Fruit fly (Drosophila melanogaster) whole organism, wandering third instar larva: ENCODE measurements around the gene Cpr67B.
A peak's percentile ranks its signal among the peaks of the same experiment; 100 is the strongest.

Source experiments
- Abd-B ChIP-seq: fragments of >200 bp; optimal IDR thresholded peaks from 2 replicates; lab custom pipeline; 2017; ENCODE audit warnings: missing biosample characterization, missing genetic modification characterization
- CG32264 ChIP-seq: fragments of 200-800 bp; sonication (Bioruptor generic); optimal IDR thresholded peaks from 2 replicates; lab custom pipeline; 2016; ENCODE audit warnings: missing biosample characterization, missing genetic modification characterization
- CrebA ChIP-seq: fragments of 200-800 bp; sonication (Bioruptor generic); optimal IDR thresholded peaks from 2 replicates; lab custom pipeline; 2016; ENCODE audit warnings: missing biosample characterization, mild to moderate bottlenecking, missing genetic modification characterization, borderline replicate concordance
- Dif ChIP-seq: fragments of 200-275, 200-300 bp; sonication (Bioruptor generic); optimal IDR thresholded peaks from 2 replicates; lab custom pipeline; 2018; ENCODE audit warnings: missing biosample characterization, missing genetic modification characterization; ENCODE audit not compliant: partially characterized antibody
- HLH106 ChIP-seq: fragments of 200-800 bp; optimal IDR thresholded peaks from 3 replicates; lab custom pipeline; 2019; ENCODE audit warnings: missing biosample characterization, mild to moderate bottlenecking, missing genetic modification characterization, moderate library complexity
- Hnf4 ChIP-seq: fragments of 200-800 bp; sonication (Bioruptor generic); optimal IDR thresholded peaks from 2 replicates; lab custom pipeline; 2016; ENCODE audit warnings: missing biosample characterization, mild to moderate bottlenecking, missing genetic modification characterization
- Hr78 ChIP-seq: fragments of >200 bp; optimal IDR thresholded peaks from 2 replicates; lab custom pipeline; 2017; ENCODE audit warnings: missing biosample characterization, missing genetic modification characterization
- Hr83 ChIP-seq: fragments of 200-300 bp; sonication (Bioruptor generic); optimal IDR thresholded peaks from 2 replicates; lab custom pipeline; 2016; ENCODE audit warnings: missing biosample characterization, mild to moderate bottlenecking, missing genetic modification characterization, moderate library complexity; ENCODE audit not compliant: poor library complexity, severe bottlenecking
- Jra ChIP-seq: sonication (Bioruptor generic); optimal IDR thresholded peaks from 2 replicates; lab custom pipeline; 2016; ENCODE audit warnings: missing biosample characterization, missing genetic modification characterization
- Myc ChIP-seq: fragments of >200 bp; optimal IDR thresholded peaks from 2 replicates; lab custom pipeline; 2017
- N ChIP-seq: fragments of >200 bp; optimal IDR thresholded peaks from 2 replicates; lab custom pipeline; 2018; ENCODE audit warnings: missing biosample characterization, missing external identifiers, missing genetic modification characterization
- OdsH ChIP-seq: fragments of 200-800 bp; sonication (Bioruptor generic); optimal IDR thresholded peaks from 2 replicates; lab custom pipeline; 2016; ENCODE audit warnings: missing biosample characterization, mild to moderate bottlenecking, missing genetic modification characterization
- Rel ChIP-seq, 2 experiments: fragments of 200-800 bp; sonication (Bioruptor generic) in 1 of 2; optimal IDR thresholded peaks; 2 replicates in 1 of 2; 3 replicates in 1 of 2; lab custom pipeline; 2016 to 2019; ENCODE audit warnings: mild to moderate bottlenecking in 2 of 2, missing biosample characterization in 2 of 2, missing genetic modification characterization in 2 of 2, moderate library complexity in 1 of 2
- Sp1 ChIP-seq: fragments of 200-800 bp; sonication (Bioruptor generic); optimal IDR thresholded peaks from 3 replicates; lab custom pipeline; 2019; ENCODE audit warnings: missing biosample characterization, mild to moderate bottlenecking, missing genetic modification characterization, moderate library complexity
- Vsx2 ChIP-seq: fragments of 200-300, 225-300 bp; sonication (Bioruptor generic); optimal IDR thresholded peaks from 2 replicates; lab custom pipeline; 2018; ENCODE audit warnings: missing biosample characterization, missing genetic modification characterization; ENCODE audit not compliant: partially characterized antibody
- br ChIP-seq: fragments of 200-800 bp; sonication (Bioruptor generic); optimal IDR thresholded peaks from 2 replicates; lab custom pipeline; 2016; ENCODE audit warnings: missing biosample characterization, missing genetic modification characterization
- brk ChIP-seq: fragments of 200-800 bp; sonication (Bioruptor generic); optimal IDR thresholded peaks from 2 replicates; lab custom pipeline; 2016; ENCODE audit warnings: missing biosample characterization, mild to moderate bottlenecking, missing genetic modification characterization
- dl ChIP-seq, 2 experiments: fragments of 175-275, 200-275 bp in 1 of 2; fragments of 200-275 bp in 1 of 2; sonication (Bioruptor generic); optimal IDR thresholded peaks; lab custom pipeline; 2018; ENCODE audit warnings: mild to moderate bottlenecking in 2 of 2, missing biosample characterization in 2 of 2, missing genetic modification characterization in 2 of 2, moderate library complexity in 2 of 2; ENCODE audit not compliant: partially characterized antibody in 2 of 2, insufficient read depth in 1 of 2
- dsf ChIP-seq: sonication (Bioruptor generic); optimal IDR thresholded peaks from 2 replicates; lab custom pipeline; 2016; ENCODE audit warnings: missing biosample characterization, missing genetic modification characterization, borderline replicate concordance
- ey ChIP-seq: fragments of 200-800 bp; sonication (Bioruptor generic); optimal IDR thresholded peaks from 2 replicates; lab custom pipeline; 2016; ENCODE audit warnings: missing biosample characterization, missing genetic modification characterization
- foxo ChIP-seq, 2 experiments: fragments of 200-800 bp; sonication (Bioruptor generic); optimal IDR thresholded peaks; 2 replicates in 1 of 2; 3 replicates in 1 of 2; lab custom pipeline; 2016 to 2017; ENCODE audit warnings: missing biosample characterization in 2 of 2, missing genetic modification characterization in 2 of 2
- fru ChIP-seq: fragments of 200-800 bp; sonication (Bioruptor generic); optimal IDR thresholded peaks from 3 replicates; lab custom pipeline; 2016; ENCODE audit warnings: missing biosample characterization, mild to moderate bottlenecking, missing genetic modification characterization
- h ChIP-seq: fragments of 200-800 bp; sonication (Bioruptor generic); optimal IDR thresholded peaks from 3 replicates; lab custom pipeline; 2016; ENCODE audit warnings: missing biosample characterization, mild to moderate bottlenecking, missing genetic modification characterization
- lola ChIP-seq: fragments of >200 bp; optimal IDR thresholded peaks from 2 replicates; lab custom pipeline; 2017; ENCODE audit warnings: missing biosample characterization, missing genetic modification characterization
- pan ChIP-seq: fragments of >200 bp; optimal IDR thresholded peaks from 2 replicates; lab custom pipeline; 2017
- psq ChIP-seq: fragments of 200-800 bp; sonication (Bioruptor generic); optimal IDR thresholded peaks from 3 replicates; lab custom pipeline; 2017; ENCODE audit warnings: missing biosample characterization, mild to moderate bottlenecking, missing genetic modification characterization, moderate library complexity
- rgr ChIP-seq: fragments of 200-800 bp; sonication (Bioruptor generic); optimal IDR thresholded peaks from 3 replicates; lab custom pipeline; 2016; ENCODE audit warnings: missing biosample characterization, mild to moderate bottlenecking, missing genetic modification characterization
- sage ChIP-seq: fragments of 200-800 bp; sonication (Bioruptor generic); optimal IDR thresholded peaks from 2 replicates; lab custom pipeline; 2016; ENCODE audit warnings: missing biosample characterization, mild to moderate bottlenecking, missing genetic modification characterization
- sv ChIP-seq: fragments of 200-800 bp; sonication (Bioruptor generic); optimal IDR thresholded peaks from 3 replicates; lab custom pipeline; 2016; ENCODE audit warnings: missing biosample characterization, missing genetic modification characterization
- tai ChIP-seq: sonication (Bioruptor generic); optimal IDR thresholded peaks from 2 replicates; lab custom pipeline; 2016; ENCODE audit warnings: missing biosample characterization, missing genetic modification characterization
- usp ChIP-seq: fragments of >200 bp; optimal IDR thresholded peaks from 2 replicates; lab custom pipeline; 2017; ENCODE audit warnings: missing biosample characterization, missing genetic modification characterization
- woc ChIP-seq: sonication (Bioruptor generic); optimal IDR thresholded peaks from 2 replicates; lab custom pipeline; 2016; ENCODE audit warnings: missing biosample characterization, mild to moderate bottlenecking, missing genetic modification characterization

Gene Cpr67B

DNA sequence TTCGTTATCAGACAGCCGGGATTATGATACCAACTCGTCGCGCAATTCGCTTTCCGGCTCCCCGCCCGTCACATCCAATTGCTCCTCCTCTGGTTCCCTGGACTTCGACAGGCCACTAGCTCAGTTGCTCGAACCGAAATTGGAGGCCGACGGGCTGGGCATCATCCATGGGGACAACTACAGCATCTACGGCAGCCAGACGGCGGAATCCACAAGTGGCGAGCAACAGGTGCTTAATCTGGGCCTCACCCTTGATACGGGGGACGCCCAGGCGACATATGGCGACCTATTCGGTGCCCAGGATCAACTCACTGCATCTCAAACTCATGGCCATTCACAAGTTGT is 26.0 kb downstream of the Cpr67B start:
- TF ChIP-seq psq (GFP tag; lab: Kevin White, UChicago) (no peak), tai (GFP tag; lab: Kevin White, UChicago) (no peak), lola (GFP tag; lab: Kevin White, UChicago) (no peak), dl (GFP tag; optimal IDR thresholded peaks at IDR 0.05; lab: Kevin White, UChicago; ENCODE audit: insufficient read depth in 1 of 2, partially characterized antibody in 2 of 2) (no peak)
- TF ChIP-seq, all 38 proteins: peak for 0

DNA sequence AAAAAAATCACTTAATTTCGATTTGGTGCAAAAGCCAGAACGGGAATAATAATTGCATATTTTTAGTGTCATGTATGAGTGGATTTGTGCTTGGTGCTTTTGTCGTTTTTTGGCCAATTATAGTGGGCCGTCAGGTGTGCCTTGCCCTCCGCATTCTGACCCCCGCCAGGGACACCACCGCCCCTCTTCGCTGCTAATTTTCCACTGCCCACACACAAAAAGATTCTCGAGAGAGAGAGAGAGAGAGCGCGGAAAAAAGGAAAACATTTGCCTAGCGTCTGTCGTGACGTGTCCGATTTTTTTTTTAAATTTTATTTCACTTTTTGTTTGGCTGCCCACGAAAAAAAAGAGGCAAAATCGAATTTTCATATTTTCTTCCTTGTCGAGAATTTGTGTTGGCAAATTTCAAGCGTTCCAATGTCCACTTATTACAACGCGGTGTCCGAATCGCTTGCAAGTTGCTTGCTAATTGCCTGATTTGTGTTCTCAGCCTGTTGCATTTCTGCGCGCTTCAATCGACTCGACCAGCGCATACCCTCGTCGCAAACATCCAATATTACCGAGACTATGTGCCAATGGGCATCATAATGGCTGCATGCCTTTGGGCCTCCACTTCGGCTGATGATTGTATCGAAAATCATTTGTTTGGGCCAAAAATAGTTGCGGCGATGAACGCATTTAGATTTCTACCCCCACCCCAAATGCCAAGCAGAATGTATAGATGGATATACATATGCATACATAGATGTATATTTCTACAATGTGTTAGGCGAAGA is 27.4 kb downstream of the Cpr67B start:
- no peak for TF ChIP-seq dl (GFP tag; optimal IDR thresholded peaks at IDR 0.05; lab: Kevin White, UChicago; ENCODE audit: insufficient read depth in 1 of 2, partially characterized antibody in 2 of 2)
- TF ChIP-seq Dif (GFP tag; lab: Kevin White, UChicago): peak; percentile 7
- TF ChIP-seq lola (GFP tag; lab: Kevin White, UChicago): no peak
- no peak for TF ChIP-seq pan
- TF ChIP-seq h: no peak

DNA sequence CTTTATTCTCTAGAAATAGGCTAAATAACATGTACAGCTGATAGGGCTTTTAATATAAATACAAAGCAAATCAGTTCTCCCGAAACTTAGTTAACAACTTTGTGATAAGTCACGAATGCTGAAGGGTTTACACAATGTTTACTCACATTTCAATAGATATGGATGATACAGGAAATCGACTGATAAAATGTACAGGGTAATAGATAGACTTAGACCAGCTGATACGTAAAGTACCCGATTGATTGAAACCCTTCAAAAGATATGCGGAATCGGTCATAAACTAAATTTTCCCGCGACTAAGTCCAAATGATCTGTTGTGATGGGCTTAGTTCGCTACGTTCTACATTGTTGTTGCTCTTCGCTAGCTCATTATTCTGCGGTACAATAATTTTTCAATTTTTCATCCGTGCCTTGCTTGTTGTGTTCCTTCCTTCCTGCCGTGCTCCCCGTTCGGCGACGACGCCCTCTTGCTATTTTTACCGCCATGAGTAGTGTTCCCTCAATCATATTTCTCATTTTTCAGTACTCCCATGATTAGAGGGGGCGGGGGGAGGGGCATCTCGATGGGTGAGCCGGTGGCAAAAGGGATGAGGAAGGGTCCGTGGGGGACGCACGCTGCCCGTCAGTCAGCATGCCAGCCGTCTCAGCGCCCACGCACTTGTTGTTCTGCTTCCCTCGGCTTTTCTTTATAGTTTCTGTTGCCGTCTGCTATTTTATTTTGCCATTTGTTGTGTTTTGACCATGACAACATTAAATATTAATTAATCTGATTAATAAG is 28.4 kb downstream of the Cpr67B start:
- TF ChIP-seq Vsx2 (no peak), HLH106 (tag; lab: Kevin White, UChicago) (no peak), Hr83 (GFP tag; lab: Kevin White, UChicago) (no peak), Rel (GFP tag; optimal IDR thresholded peaks at IDR 0.05; lab: Kevin White, UChicago) (no peak), Rel (tag; optimal IDR thresholded peaks at IDR 0.05; lab: Kevin White, UChicago) (no peak), sv (GFP tag; lab: Kevin White, UChicago) (no peak), pan (no peak), CG32264 (GFP tag; lab: Kevin White, UChicago) (no peak), Jra (GFP tag; lab: Kevin White, UChicago) (no peak), Dif (GFP tag; lab: Kevin White, UChicago) (no peak), brk (GFP tag; lab: Kevin White, UChicago) (no peak), CrebA (GFP tag; lab: Kevin White, UChicago) (no peak), Myc (lab: Kevin White, UChicago) (no peak), ey (no peak), fru (no peak), rgr (GFP tag; lab: Kevin White, UChicago) (no peak), dsf (GFP tag; lab: Kevin White, UChicago) (no peak)

DNA sequence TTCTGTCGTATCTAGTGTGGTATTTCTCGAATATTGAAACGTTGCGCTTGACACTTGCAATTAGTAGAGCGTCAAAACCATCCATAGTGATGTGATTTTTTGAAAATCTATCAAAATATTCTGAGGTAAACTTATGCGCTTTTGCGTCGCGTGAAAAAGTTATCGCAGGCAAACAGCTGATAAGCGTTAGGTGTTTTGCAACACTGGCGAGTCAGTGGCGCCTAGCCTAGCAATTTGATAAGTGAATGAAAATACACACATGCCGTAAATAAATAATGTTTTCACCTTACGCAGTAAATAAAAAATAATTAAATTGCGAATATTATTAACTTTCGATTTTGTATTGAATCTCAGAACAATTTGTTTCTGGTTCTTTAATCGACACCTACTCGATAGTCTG is 30.7 kb downstream of the Cpr67B start, which contains the start of gene CG42526:
CG42526 (minus strand) TSS at position 85 of the 400 bp plus-strand sequence.
- peak; percentile 56 for TF ChIP-seq h
- TF ChIP-seq usp (GFP tag; lab: Kevin White, UChicago): no peak
- peak; percentile 13 for TF ChIP-seq Sp1 (GFP tag; lab: Kevin White, UChicago)
- TF ChIP-seq Hnf4 (GFP tag; lab: Kevin White, UChicago): peak; percentile 74
- peak; percentile 73 for TF ChIP-seq Hr83 (GFP tag; lab: Kevin White, UChicago)
- no peak for TF ChIP-seq Dif (GFP tag; lab: Kevin White, UChicago)
- TF ChIP-seq sage (GFP tag; lab: Kevin White, UChicago): peak; percentile 31
- no peak for TF ChIP-seq Rel (GFP tag; optimal IDR thresholded peaks at IDR 0.05; lab: Kevin White, UChicago)
- TF ChIP-seq Rel (tag; optimal IDR thresholded peaks at IDR 0.05; lab: Kevin White, UChicago): peak; percentile 26
- TF ChIP-seq Jra (GFP tag; lab: Kevin White, UChicago): peak; percentile 59
- no peak for TF ChIP-seq Hr78
- TF ChIP-seq CrebA (GFP tag; lab: Kevin White, UChicago): no peak
- TF ChIP-seq Abd-B (GFP tag; lab: Kevin White, UChicago): no peak
- TF ChIP-seq OdsH (GFP tag; lab: Kevin White, UChicago): peak; percentile 65
- TF ChIP-seq CG32264 (GFP tag; lab: Kevin White, UChicago): peak; percentile 26
- TF ChIP-seq sv (GFP tag; lab: Kevin White, UChicago): peak; percentile 53
- peak; percentile 37 for TF ChIP-seq psq (GFP tag; lab: Kevin White, UChicago)
- TF ChIP-seq Myc (lab: Kevin White, UChicago): no peak
- peak; percentile 50 for TF ChIP-seq fru
- peak; percentile 55 for TF ChIP-seq br (GFP tag; lab: Kevin White, UChicago)
- TF ChIP-seq HLH106 (tag; lab: Kevin White, UChicago): peak; percentile 23
- peak; percentile 38 to 82 for TF ChIP-seq foxo (GFP tag; optimal IDR thresholded peaks at IDR 0.05; lab: Kevin White, UChicago)
- peak; percentile 65 for TF ChIP-seq ey
- TF ChIP-seq N (GFP tag; lab: Kevin White, UChicago): no peak
- no peak for TF ChIP-seq dsf (GFP tag; lab: Kevin White, UChicago)
- TF ChIP-seq rgr (GFP tag; lab: Kevin White, UChicago): peak; percentile 70
- no peak for TF ChIP-seq woc
